Fruit fly (Drosophila melanogaster): Measurements from ENCODE around the gene CG18558.
A peak's percentile ranks its signal among the peaks of the same experiment; 100 is the strongest.

CG18558 gene

dm6 chr2L:2800956-2801776, 43.1 kb downstream of the CG18558 start (continued):
- TF ChIP-seq CG2678 (tag; optimal IDR thresholded peaks at IDR 0.05) = no peak
- no peak for TF ChIP-seq Oaz (GFP tag; IDR thresholded peaks at IDR 0.05)
- no peak for TF ChIP-seq CG9727 (GFP tag; optimal IDR thresholded peaks at IDR 0.05)
- peak; percentile 77 for TF ChIP-seq CG34376 (GFP tag; optimal IDR thresholded peaks at IDR 0.05)
- peak; percentile 44 for TF ChIP-seq CG18599 (GFP tag; optimal IDR thresholded peaks at IDR 0.05)
- no peak for TF ChIP-seq Max (GFP tag; optimal IDR thresholded peaks at IDR 0.05)
- no peak for TF ChIP-seq zen2 (GFP tag; IDR thresholded peaks at IDR 0.05; ENCODE audit: partially characterized antibody)
- TF ChIP-seq ken (GFP tag; IDR thresholded peaks at IDR 0.05) = no peak
- peak; percentile 82 for TF ChIP-seq CG7987 (GFP tag; optimal IDR thresholded peaks at IDR 0.05)

- TF ChIP-seq stc (GFP tag; IDR thresholded peaks at IDR 0.05) = no peak
- no peak for TF ChIP-seq CG6175 (GFP tag; IDR thresholded peaks at IDR 0.05)
- no peak for TF ChIP-seq CG12659 (GFP tag; optimal IDR thresholded peaks at IDR 0.05)
- no peak for TF ChIP-seq tx (GFP tag; optimal IDR thresholded peaks at IDR 0.05)
- no peak for TF ChIP-seq CG18011 (GFP tag; optimal IDR thresholded peaks at IDR 0.05)
- TF ChIP-seq gce (GFP tag; IDR thresholded peaks at IDR 0.05) = no peak
- no peak for TF ChIP-seq TFAM (GFP tag; optimal IDR thresholded peaks at IDR 0.05)
- TF ChIP-seq pfk (GFP tag; optimal IDR thresholded peaks at IDR 0.05) = no peak
- peak; percentile 15 for TF ChIP-seq lilli (GFP tag; optimal IDR thresholded peaks at IDR 0.05)
- TF ChIP-seq CG12236 (GFP tag; optimal IDR thresholded peaks at IDR 0.05) = no peak
- TF ChIP-seq CG10147 (GFP tag; optimal IDR thresholded peaks at IDR 0.05) = no peak
- TF ChIP-seq gsb (GFP tag; IDR thresholded peaks at IDR 0.05) = no peak
- TF ChIP-seq pzg (GFP tag; optimal IDR thresholded peaks at IDR 0.05) = no peak
- no peak for TF ChIP-seq Hey (tag; optimal IDR thresholded peaks at IDR 0.05)
- no peak for TF ChIP-seq HLH3B (GFP tag; IDR thresholded peaks at IDR 0.05)
- no peak for TF ChIP-seq CG10979 (tag; optimal IDR thresholded peaks at IDR 0.05)
- no peak for TF ChIP-seq CG17802 (tag; optimal IDR thresholded peaks at IDR 0.05)
- peak; percentile 99 for TF ChIP-seq onecut (GFP tag; IDR thresholded peaks at IDR 0.05)
- TF ChIP-seq CG12299 (tag; optimal IDR thresholded peaks at IDR 0.05) = no peak
- TF ChIP-seq slou (GFP tag; optimal IDR thresholded peaks at IDR 0.05) = no peak
- TF ChIP-seq slbo (GFP tag; IDR thresholded peaks at IDR 0.05) = peak; percentile 16; the same call in 1 of the 2 replicates
- no peak for TF ChIP-seq CG8290 (GFP tag; optimal IDR thresholded peaks at IDR 0.05)
- peak in 1 of 2 experiments; percentile 0 for TF ChIP-seq CG8290 (tag; optimal IDR thresholded peaks at IDR 0.05)
- TF ChIP-seq tin (GFP tag; optimal IDR thresholded peaks at IDR 0.05) = no peak
- TF ChIP-seq CG15479 (GFP tag; optimal IDR thresholded peaks at IDR 0.05) = no peak
- no peak for TF ChIP-seq CG3163 (GFP tag; optimal IDR thresholded peaks at IDR 0.05)
- TF ChIP-seq lab (GFP tag; optimal IDR thresholded peaks at IDR 0.05) = peak; percentile 42
- peak; percentile 7 for TF ChIP-seq Hmr (GFP tag; optimal IDR thresholded peaks at IDR 0.05)
- TF ChIP-seq CG2120 (GFP tag; optimal IDR thresholded peaks at IDR 0.05) = peak; percentile 2
- peak; percentile 22; the same call in 1 of the 2 replicates for TF ChIP-seq NFAT (GFP tag; IDR thresholded peaks at IDR 0.05)
- TF ChIP-seq CG7372 (GFP tag; IDR thresholded peaks at IDR 0.05) = no peak
- TF ChIP-seq CG9932 (GFP tag; IDR thresholded peaks at IDR 0.05) = peak; percentile 35; the same call in 1 of the 2 replicates
- no peak for TF ChIP-seq CG7987 (GFP tag; optimal IDR thresholded peaks at IDR 0.05)
- TF ChIP-seq Ets65A (GFP tag) = peak; percentile 84
- no peak for TF ChIP-seq Bdp1 (GFP tag; optimal IDR thresholded peaks at IDR 0.05)
- TF ChIP-seq crol (GFP tag; IDR thresholded peaks at IDR 0.05) = peak; percentile 86
- TF ChIP-seq lmd (GFP tag; IDR thresholded peaks at IDR 0.05) = peak; percentile 5; the same call in 1 of the 2 replicates
- no peak for TF ChIP-seq zen2 (GFP tag; IDR thresholded peaks at IDR 0.05; ENCODE audit: partially characterized antibody)
- 0 out of 2 replicates have a peak, but pooled peaks have one; percentile 10 for TF ChIP-seq seq (GFP tag; IDR thresholded peaks at IDR 0.05)
- no peak for TF ChIP-seq Stat92E (GFP tag; optimal IDR thresholded peaks at IDR 0.05)
These were observed 44.3 kb downstream of the CG18558 start, which contains the start of gene Syt1 for dm6 chr2L:2799909-2800478. Syt1 (minus strand) TSS chr2L:2799979.
